Worm (Caenorhabditis elegans) whole organism, L4/young adult: ENCODE measurements around the gene str-4.

ENCODE experiments used
- W03F9.2 ChIP-seq: fragments of 150-350 bp; optimal IDR thresholded peaks from 2 replicates; lab custom pipeline; 2014; ENCODE audit warnings: missing biosample characterization, missing genetic modification characterization
- dao-5 ChIP-seq: sonication (generic microtip); optimal IDR thresholded peaks from 2 replicates; lab custom pipeline; 2016; ENCODE audit warnings: missing genotype, missing genetic modification characterization, moderate library complexity, missing compliant biosample characterization
- him-1 ChIP-seq: sonication (generic microtip); optimal IDR thresholded peaks from 2 replicates; lab custom pipeline; 2016; ENCODE audit warnings: missing genotype, missing genetic modification reagents, missing genetic modification characterization, missing compliant biosample characterization

- no peak for TF ChIP-seq W03F9.2 (tag; lab: Kevin White, UChicago)
- TF ChIP-seq him-1 = no peak
- no peak for TF ChIP-seq dao-5 (tag; lab: Kevin White, UChicago)
Observed at ce11 chrV:13371336-13371735, 31.8 kb upstream of the str-4 start.
